Worm (Caenorhabditis elegans): ENCODE data around the gene cyp-25A2.

The cyp-25A2 gene

ce11 chrIII:3875608-3876007, 40.6 kb downstream of the cyp-25A2 start (continued):
- TF ChIP-seq ces-1 (GFP tag; optimal IDR thresholded peaks at IDR 0.05) (no peak), unc-98 (GFP tag; IDR thresholded peaks at IDR 0.05) (no peak), fkh-10 (GFP tag; optimal IDR thresholded peaks at IDR 0.05) (no peak), nhr-12 (tag; optimal IDR thresholded peaks at IDR 0.05) (no peak), sup-37 (GFP tag; optimal IDR thresholded peaks at IDR 0.05) (no peak), C16A3.4 (tag; optimal IDR thresholded peaks at IDR 0.05) (peak; percentile 4), pag-3 (tag; optimal IDR thresholded peaks at IDR 0.05; ENCODE audit: borderline replicate concordance, insufficient read depth) (no peak), mab-9 (GFP tag; IDR thresholded peaks at IDR 0.05) (no peak), pqm-1 (tag; optimal IDR thresholded peaks at IDR 0.05) (no peak), ceh-63 (GFP tag; optimal IDR thresholded peaks at IDR 0.05) (no peak), dsc-1 (tag; optimal IDR thresholded peaks at IDR 0.05) (no peak), ceh-82 (tag; optimal IDR thresholded peaks at IDR 0.05) (no peak), nhr-84 (tag; optimal IDR thresholded peaks at IDR 0.05) (no peak), fkh-8 (tag; optimal IDR thresholded peaks at IDR 0.05) (no peak), snu-23 (GFP tag; optimal IDR thresholded peaks at IDR 0.05) (peak; percentile 66), aha-1 (tag; optimal IDR thresholded peaks at IDR 0.05) (no peak), rnt-1 (tag; optimal IDR thresholded peaks at IDR 0.05) (no peak), jun-1 (tag; optimal IDR thresholded peaks at IDR 0.05) (no peak), lin-15B (tag; optimal IDR thresholded peaks at IDR 0.05) (no peak), pax-3 (tag; optimal IDR thresholded peaks at IDR 0.05) (no peak), C34B4.2 (tag; optimal IDR thresholded peaks at IDR 0.05) (no peak), irx-1 (tag; optimal IDR thresholded peaks at IDR 0.05) (no peak), egl-27 (tag; optimal IDR thresholded peaks at IDR 0.05) (no peak), unc-130 (tag; optimal IDR thresholded peaks at IDR 0.05) (peak; percentile 10), dpl-1 (GFP tag; optimal IDR thresholded peaks at IDR 0.05) (peak in 1 of 3 experiments; percentile 21), nhr-47 (tag; optimal IDR thresholded peaks at IDR 0.05) (peak; percentile 24), ceh-90 (tag; optimal IDR thresholded peaks at IDR 0.05) (no peak), nhr-71 (tag; optimal IDR thresholded peaks at IDR 0.05) (peak; percentile 70), unc-62 (GFP tag; optimal IDR thresholded peaks at IDR 0.05) (no peak), lin-14 (GFP tag; optimal IDR thresholded peaks at IDR 0.05) (peak; percentile 62), swsn-7 (tag; optimal IDR thresholded peaks at IDR 0.05) (no peak), sox-4 (tag; optimal IDR thresholded peaks at IDR 0.05) (no peak), nhr-11 (tag; optimal IDR thresholded peaks at IDR 0.05) (no peak), egl-13 (tag; optimal IDR thresholded peaks at IDR 0.05) (no peak), mef-2 (tag; optimal IDR thresholded peaks at IDR 0.05) (no peak), alr-1 (tag; optimal IDR thresholded peaks at IDR 0.05; ENCODE audit: borderline replicate concordance) (no peak), elt-2 (tag; optimal IDR thresholded peaks at IDR 0.05) (peak; percentile 44), tbx-2 (tag; optimal IDR thresholded peaks at IDR 0.05) (peak; percentile 56), ets-5 (GFP tag; IDR thresholded peaks at IDR 0.05) (no peak), nhr-19 (GFP tag; conservative IDR thresholded peaks at IDR 0.05) (peak; percentile 69), ztf-11 (tag; optimal IDR thresholded peaks at IDR 0.05) (no peak), hlh-4 (tag; optimal IDR thresholded peaks at IDR 0.05) (no peak)

ce11 chrIII:3876197-3876897, 41.3 kb downstream of the cyp-25A2 start:
- no peak for TF ChIP-seq sox-4 (tag; optimal IDR thresholded peaks at IDR 0.05)
- no peak for TF ChIP-seq pax-3 (tag; optimal IDR thresholded peaks at IDR 0.05)
- no peak for TF ChIP-seq efl-1 (optimal IDR thresholded peaks at IDR 0.05)
- peak in 1 of 2 experiments; percentile 66 for TF ChIP-seq efl-1 (GFP tag; optimal IDR thresholded peaks at IDR 0.05 in 1 of 2)
- no peak for TF ChIP-seq pqm-1 (tag; optimal IDR thresholded peaks at IDR 0.05)
- TF ChIP-seq alr-1 (tag; optimal IDR thresholded peaks at IDR 0.05; ENCODE audit: borderline replicate concordance), result no peak
- TF ChIP-seq snu-23 (GFP tag; optimal IDR thresholded peaks at IDR 0.05), result peak; percentile 10
- TF ChIP-seq C34B4.2 (tag; optimal IDR thresholded peaks at IDR 0.05), result no peak
- no peak for TF ChIP-seq vab-15 (tag; optimal IDR thresholded peaks at IDR 0.05)
- TF ChIP-seq C16A3.4 (tag; optimal IDR thresholded peaks at IDR 0.05), result no peak
- TF ChIP-seq lin-35 (GFP tag; optimal IDR thresholded peaks at IDR 0.05), result no peak
- TF ChIP-seq nhr-28 (tag; optimal IDR thresholded peaks at IDR 0.05), result no peak
- no peak for TF ChIP-seq sup-37 (GFP tag; optimal IDR thresholded peaks at IDR 0.05)
- TF ChIP-seq swsn-7 (tag; optimal IDR thresholded peaks at IDR 0.05), result no peak
- peak; percentile 30 for TF ChIP-seq nhr-71 (tag; optimal IDR thresholded peaks at IDR 0.05)
- no peak for TF ChIP-seq mef-2 (tag; optimal IDR thresholded peaks at IDR 0.05)
- TF ChIP-seq elt-2 (tag; optimal IDR thresholded peaks at IDR 0.05), result peak; percentile 52
- no peak for TF ChIP-seq nhr-76 (tag; optimal IDR thresholded peaks at IDR 0.05)
- TF ChIP-seq blmp-1 (tag; optimal IDR thresholded peaks at IDR 0.05), result peak; percentile 66
- TF ChIP-seq hlh-17 (GFP tag; optimal IDR thresholded peaks at IDR 0.05; ENCODE audit: borderline replicate concordance), result no peak
- TF ChIP-seq rnt-1 (tag; optimal IDR thresholded peaks at IDR 0.05), result no peak
- no peak for TF ChIP-seq unc-62 (GFP tag; optimal IDR thresholded peaks at IDR 0.05)
